Worm (Caenorhabditis elegans): Measurements from ENCODE around the gene F20B6.10.

F20B6.10 gene

DNA sequence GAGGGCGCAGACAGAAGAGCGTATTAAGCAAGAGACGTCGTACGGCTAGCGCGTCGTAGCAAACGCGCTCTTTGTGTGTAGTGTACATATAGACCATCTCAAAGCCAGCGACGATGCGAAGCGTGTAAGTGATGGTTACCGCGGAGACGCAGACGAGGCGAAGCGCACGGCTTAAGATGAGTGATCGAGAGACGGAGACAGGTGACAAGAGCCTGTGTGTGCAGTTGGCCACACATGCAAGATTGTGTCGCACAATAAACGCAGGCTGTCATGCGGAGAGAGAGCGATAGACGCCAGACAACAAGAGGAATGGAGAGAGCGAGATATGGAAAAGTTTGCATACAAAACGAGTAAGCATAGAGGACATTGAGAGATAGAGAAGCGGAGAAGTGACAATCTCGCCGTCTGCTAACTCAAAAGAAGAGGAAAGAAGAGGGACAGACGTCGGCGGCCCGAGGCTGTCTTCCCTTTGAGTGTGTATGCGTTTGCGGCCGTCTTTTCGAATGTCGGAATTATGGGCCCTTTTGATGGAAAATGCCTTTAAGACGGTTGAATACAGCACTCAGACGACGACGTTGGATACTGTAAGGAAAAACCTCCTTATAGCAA, 5.9 kb upstream of the F20B6.10 start (continued):
- TF ChIP-seq somi-1 (GFP tag; optimal IDR thresholded peaks at IDR 0.05) (peak; percentile 48), nhr-179 (tag; optimal IDR thresholded peaks at IDR 0.05) (no peak), ama-1 (optimal IDR thresholded peaks at IDR 0.05) (peak; percentile 56), ama-1 (GFP tag; optimal IDR thresholded peaks at IDR 0.05) (no peak), bed-1 (GFP tag; IDR thresholded peaks at IDR 0.05) (no peak), unc-62 (GFP tag; optimal IDR thresholded peaks at IDR 0.05) (no peak), hmg-1.2 (GFP tag; IDR thresholded peaks at IDR 0.05) (peak; percentile 97), B0019.2 (GFP tag; conservative IDR thresholded peaks at IDR 0.05) (no peak), snpc-3.4 (tag; optimal IDR thresholded peaks at IDR 0.05) (no peak), hlh-26 (GFP tag; conservative IDR thresholded peaks at IDR 0.05) (no peak), sdz-38 (tag; optimal IDR thresholded peaks at IDR 0.05) (no peak), nhr-120 (GFP tag; IDR thresholded peaks at IDR 0.05) (no peak), T26A5.8 (tag; optimal IDR thresholded peaks at IDR 0.05) (no peak), lin-35 (GFP tag; optimal IDR thresholded peaks at IDR 0.05) (peak in 1 of 3 experiments; percentile 46), T07F8.4 (tag; optimal IDR thresholded peaks at IDR 0.05) (no peak), tbp1 (GFP tag; optimal IDR thresholded peaks at IDR 0.05) (peak; percentile 39), zfh-2 (GFP tag; conservative IDR thresholded peaks at IDR 0.05) (peak; percentile 86), F39B2.1 (GFP tag; IDR thresholded peaks at IDR 0.05) (no peak), Y53G8AR.9 (GFP tag; conservative IDR thresholded peaks at IDR 0.05) (no peak), pha-4 (tag; optimal IDR thresholded peaks at IDR 0.05) (no peak), attf-5 (GFP tag; optimal IDR thresholded peaks at IDR 0.05) (peak; percentile 34), B0261.1 (tag; optimal IDR thresholded peaks at IDR 0.05) (no peak), let-607 (tag; optimal IDR thresholded peaks at IDR 0.05) (peak; percentile 44 to 82), madf-6 (GFP tag; IDR thresholded peaks at IDR 0.05) (no peak), rpc-1 (optimal IDR thresholded peaks at IDR 0.05) (no peak), rpc-1 (tag; optimal IDR thresholded peaks at IDR 0.05) (no peak), snpc-4 (GFP tag; optimal IDR thresholded peaks at IDR 0.05) (peak; percentile 42), snpc-4 (tag; optimal IDR thresholded peaks at IDR 0.05) (peak in 3 of 4 experiments; percentile 40 to 73 (median 45)), lsy-27 (tag; optimal IDR thresholded peaks at IDR 0.05; ENCODE audit: borderline replicate concordance, insufficient read depth) (no peak), madf-10 (tag; optimal IDR thresholded peaks at IDR 0.05) (peak; percentile 28), ztf-6 (GFP tag; IDR thresholded peaks at IDR 0.05) (no peak), ceh-100 (GFP tag; IDR thresholded peaks at IDR 0.05) (no peak), tlf-1 (GFP tag; optimal IDR thresholded peaks at IDR 0.05) (peak; percentile 60), ekl-4 (GFP tag; IDR thresholded peaks at IDR 0.05) (no peak; the same call in 1 of the 2 replicates), dpff-1 (tag; optimal IDR thresholded peaks at IDR 0.05) (peak; percentile 60), tbx-9 (tag; optimal IDR thresholded peaks at IDR 0.05; ENCODE audit: borderline replicate concordance) (no peak), egl-44 (GFP tag; IDR thresholded peaks at IDR 0.05) (peak; percentile 58; the same call in 1 of the 2 replicates), ztf-22 (GFP tag; optimal IDR thresholded peaks at IDR 0.05) (peak; percentile 17), xnd-1 (tag; optimal IDR thresholded peaks at IDR 0.05) (no peak), F52B5.7 (tag; optimal IDR thresholded peaks at IDR 0.05) (peak; percentile 50), rec-8 (tag; optimal IDR thresholded peaks at IDR 0.05) (no peak), hlh-12 (tag; optimal IDR thresholded peaks at IDR 0.05) (no peak), Y56A3A.18 (GFP tag; IDR thresholded peaks at IDR 0.05) (peak; percentile 46; the same call in 1 of the 2 replicates), B0336.3 (GFP tag; IDR thresholded peaks at IDR 0.05) (peak; percentile 94), hmg-20 (GFP tag; IDR thresholded peaks at IDR 0.05) (no peak), attf-6 (GFP tag; IDR thresholded peaks at IDR 0.05) (no peak), athp-1 (tag; optimal IDR thresholded peaks at IDR 0.05) (no peak), F55B11.4 (tag; optimal IDR thresholded peaks at IDR 0.05; ENCODE audit: borderline replicate concordance, insufficient read depth) (no peak), F10E7.11 (tag; optimal IDR thresholded peaks at IDR 0.05) (peak; percentile 45)
